Fruit fly (Drosophila melanogaster) ovary, adult (tissue): Measurements from ENCODE around the gene Abl.

Source experiments
- CG17801 ChIP-seq: fragments of 200-800 bp; optimal IDR thresholded peaks from 2 replicates; lab custom pipeline; 2019; ENCODE audit warnings: missing biosample characterization, mild to moderate bottlenecking, missing genetic modification characterization, moderate library complexity; ENCODE audit not compliant: partially characterized antibody

The Abl gene

dm6 chr3L:16647578-16648113 lies at the start of gene Abl:
Gene Abl (minus strand): TSS chr3L:16647882.
- TF ChIP-seq CG17801 (GFP tag; lab: Kevin White, UChicago) = peak; percentile 75

dm6 chr3L:16697069-16697468 lies 49.4 kb upstream of the Abl start:
- peak; percentile 4 for TF ChIP-seq CG17801 (GFP tag; lab: Kevin White, UChicago)

- TF ChIP-seq CG17801 (GFP tag; lab: Kevin White, UChicago) = no peak
Measured at dm6 chr3L:16695076-16695847, 47.6 kb upstream of the Abl start.

dm6 chr3L:16693844-16694243 lies 46.2 kb upstream of the Abl start:
- no peak for TF ChIP-seq CG17801 (GFP tag; lab: Kevin White, UChicago)

- no peak for TF ChIP-seq CG17801 (GFP tag; lab: Kevin White, UChicago)
Measured at dm6 chr3L:16690055-16690454, 42.4 kb upstream of the Abl start.

- TF ChIP-seq CG17801 (GFP tag; lab: Kevin White, UChicago) = no peak
Measured at dm6 chr3L:16689491-16689890, 41.8 kb upstream of the Abl start.

- no peak for TF ChIP-seq CG17801 (GFP tag; lab: Kevin White, UChicago)
Measured at dm6 chr3L:16683007-16683406, 35.3 kb upstream of the Abl start.

- peak; percentile 39 for TF ChIP-seq CG17801 (GFP tag; lab: Kevin White, UChicago)
Measured at dm6 chr3L:16682371-16682770, 34.7 kb upstream of the Abl start.

dm6 chr3L:16679492-16680120 lies 31.9 kb upstream of the Abl start:
- TF ChIP-seq CG17801 (GFP tag; lab: Kevin White, UChicago) = no peak

dm6 chr3L:16673367-16674014 lies 25.8 kb upstream of the Abl start, which contains the start of the genes zetaCOP and CG13032:
Gene zetaCOP (minus strand): TSS chr3L:16673555.
Gene CG13032 (plus strand): TSS chr3L:16673964.
- TF ChIP-seq CG17801 (GFP tag; lab: Kevin White, UChicago) = peak; percentile 19

dm6 chr3L:16670882-16671675 lies 23.4 kb upstream of the Abl start:
- no peak for TF ChIP-seq CG17801 (GFP tag; lab: Kevin White, UChicago)

- no peak for TF ChIP-seq CG17801 (GFP tag; lab: Kevin White, UChicago)
Measured at dm6 chr3L:16670195-16670594, 22.5 kb upstream of the Abl start.

dm6 chr3L:16668797-16669196 lies 21.1 kb upstream of the Abl start:
- no peak for TF ChIP-seq CG17801 (GFP tag; lab: Kevin White, UChicago)

- no peak for TF ChIP-seq CG17801 (GFP tag; lab: Kevin White, UChicago)
Measured at dm6 chr3L:16667663-16668465, 20.2 kb upstream of the Abl start, which contains the start of gene Galphaf. Gene Galphaf (minus strand): TSS chr3L:16667934.
